Worm (Caenorhabditis elegans) whole organism, late embryonic: ENCODE data around the gene R160.10.

Source experiments
- C08G9.2 ChIP-seq: sonication (generic microtip); optimal IDR thresholded peaks from 2 replicates; lab custom pipeline; 2016; ENCODE audit warnings: mild to moderate bottlenecking, missing genetic modification characterization, moderate library complexity, missing compliant biosample characterization
- K02D7.2 ChIP-seq: sonication (generic microtip); optimal IDR thresholded peaks from 2 replicates; lab custom pipeline; 2017; ENCODE audit warnings: mild to moderate bottlenecking, missing genetic modification characterization, missing compliant biosample characterization
- K09A11.1 ChIP-seq: sonication (generic microtip); optimal IDR thresholded peaks from 2 replicates; lab custom pipeline; 2017; ENCODE audit warnings: antibody characterized with exemption, mild to moderate bottlenecking, missing genetic modification characterization, missing compliant biosample characterization; ENCODE audit not compliant: insufficient read depth
- T23F11.4 ChIP-seq: fragments of 200-800 bp; sonication (Bioruptor generic); optimal IDR thresholded peaks from 2 replicates; lab custom pipeline; 2018; ENCODE audit warnings: mild to moderate bottlenecking, missing genetic modification characterization, missing compliant biosample characterization
- ahr-1 ChIP-seq: sonication (generic microtip); optimal IDR thresholded peaks from 2 replicates; lab custom pipeline; 2016; ENCODE audit warnings: missing genetic modification characterization, missing compliant biosample characterization
- ceh-14 ChIP-seq: sonication (generic microtip); optimal IDR thresholded peaks from 2 replicates; lab custom pipeline; 2016; ENCODE audit warnings: missing genotype, missing genetic modification characterization, missing compliant biosample characterization
- ceh-18 ChIP-seq: sonication (generic microtip); optimal IDR thresholded peaks from 2 replicates; lab custom pipeline; 2016; ENCODE audit warnings: missing genetic modification characterization, missing compliant biosample characterization
- ceh-19 ChIP-seq: fragments of 200-800 bp; sonication (Bioruptor generic); optimal IDR thresholded peaks from 2 replicates; lab custom pipeline; 2018; ENCODE audit warnings: mild to moderate bottlenecking, missing genetic modification characterization, missing compliant biosample characterization
- ceh-22 ChIP-seq: sonication (generic microtip); optimal IDR thresholded peaks from 2 replicates; lab custom pipeline; 2017; ENCODE audit warnings: missing biosample characterization, missing genetic modification characterization
- ceh-45 ChIP-seq: fragments of 200-800 bp; sonication (Bioruptor generic); IDR thresholded peaks from 2 replicates; pipeline ENCODE4 v1.3.6; 2022; ENCODE audit warnings: missing genetic modification reagents, missing genetic modification characterization, missing compliant biosample characterization
- ceh-6 ChIP-seq: fragments of 200-800 bp; sonication (Bioruptor generic); optimal IDR thresholded peaks from 2 replicates; lab custom pipeline; 2018; ENCODE audit warnings: mild to moderate bottlenecking, missing genetic modification characterization, missing compliant biosample characterization
- dmd-4 ChIP-seq: sonication (generic microtip); optimal IDR thresholded peaks from 2 replicates; lab custom pipeline; 2016; ENCODE audit warnings: borderline replicate concordance, missing genetic modification characterization, missing compliant biosample characterization
- elt-2 ChIP-seq: sonication (generic microtip); optimal IDR thresholded peaks from 2 replicates; lab custom pipeline; 2016; ENCODE audit warnings: missing genetic modification reagents, missing genetic modification characterization, missing compliant biosample characterization
- elt-4 ChIP-seq: sonication (generic microtip); optimal IDR thresholded peaks from 2 replicates; lab custom pipeline; 2016; ENCODE audit warnings: missing genetic modification characterization, missing compliant biosample characterization
- ets-4 ChIP-seq: sonication (generic microtip); optimal IDR thresholded peaks from 2 replicates; lab custom pipeline; 2016; ENCODE audit warnings: missing genetic modification characterization, missing compliant biosample characterization
- eyg-1 ChIP-seq: sonication (generic microtip); optimal IDR thresholded peaks from 2 replicates; lab custom pipeline; 2016; ENCODE audit warnings: missing genotype, missing genetic modification characterization, missing compliant biosample characterization
- fkh-10 ChIP-seq: fragments of 150-350 bp; optimal IDR thresholded peaks from 2 replicates; lab custom pipeline; 2014; ENCODE audit warnings: missing biosample characterization, missing genetic modification reagents, missing genetic modification characterization
- fkh-6 ChIP-seq: sonication (generic microtip); optimal IDR thresholded peaks from 2 replicates; lab custom pipeline; 2016; ENCODE audit warnings: missing genetic modification characterization, missing compliant biosample characterization
- hlh-13 ChIP-seq: fragments of 200-800 bp; sonication (Bioruptor generic); optimal IDR thresholded peaks from 2 replicates; lab custom pipeline; 2018; ENCODE audit warnings: mild to moderate bottlenecking, missing genetic modification characterization, missing compliant biosample characterization
- hlh-30 ChIP-seq: sonication (generic microtip); optimal IDR thresholded peaks from 2 replicates; lab custom pipeline; 2017; ENCODE audit warnings: antibody characterized with exemption, missing genetic modification characterization, missing compliant biosample characterization; ENCODE audit not compliant: insufficient read depth
- hlh-6 ChIP-seq: sonication (generic microtip); optimal IDR thresholded peaks from 2 replicates; lab custom pipeline; 2016; ENCODE audit warnings: missing genotype, missing genetic modification characterization, missing compliant biosample characterization
- hlh-8 ChIP-seq: sonication (generic microtip); optimal IDR thresholded peaks from 2 replicates; lab custom pipeline; 2016; ENCODE audit warnings: missing genotype, missing genetic modification characterization, missing compliant biosample characterization
- lim-6 ChIP-seq: sonication (generic microtip); optimal IDR thresholded peaks from 2 replicates; lab custom pipeline; 2016; ENCODE audit warnings: missing genetic modification characterization, missing compliant biosample characterization
- madf-2 ChIP-seq: sonication (generic microtip); optimal IDR thresholded peaks from 2 replicates; lab custom pipeline; 2017; ENCODE audit warnings: missing genetic modification characterization, missing compliant biosample characterization
- mec-3 ChIP-seq: sonication (generic microtip); optimal IDR thresholded peaks from 2 replicates; lab custom pipeline; 2016; ENCODE audit warnings: borderline replicate concordance, missing genetic modification characterization, missing compliant biosample characterization
- nhr-232 ChIP-seq: sonication (generic microtip); optimal IDR thresholded peaks from 2 replicates; lab custom pipeline; 2016; ENCODE audit warnings: missing genetic modification characterization, missing compliant biosample characterization
- odd-2 ChIP-seq: sonication (generic microtip); optimal IDR thresholded peaks from 2 replicates; lab custom pipeline; 2017; ENCODE audit warnings: antibody characterized with exemption, mild to moderate bottlenecking, missing genetic modification characterization, missing compliant biosample characterization
- pag-3 ChIP-seq: sonication (generic microtip); optimal IDR thresholded peaks from 2 replicates; lab custom pipeline; 2016; ENCODE audit warnings: missing compliant biosample characterization, missing genetic modification characterization, borderline replicate concordance
- pat-9 ChIP-seq: fragments of 200-800 bp; sonication (Bioruptor generic); optimal IDR thresholded peaks from 2 replicates; lab custom pipeline; 2018; ENCODE audit warnings: mild to moderate bottlenecking, missing genetic modification characterization, moderate library complexity, missing compliant biosample characterization
- pha-2 ChIP-seq: sonication (generic microtip); optimal IDR thresholded peaks from 2 replicates; lab custom pipeline; 2017; ENCODE audit warnings: mild to moderate bottlenecking, missing genetic modification characterization, missing compliant biosample characterization
- pros-1 ChIP-seq: fragments of 150-350 bp; optimal IDR thresholded peaks from 2 replicates; lab custom pipeline; 2014; ENCODE audit warnings: missing biosample characterization, missing genetic modification reagents, missing genetic modification characterization
- tbx-7 ChIP-seq: sonication (generic microtip); optimal IDR thresholded peaks from 2 replicates; lab custom pipeline; 2016; ENCODE audit warnings: missing genotype, missing genetic modification characterization, missing compliant biosample characterization
- ttx-3 ChIP-seq: sonication (generic microtip); optimal IDR thresholded peaks from 2 replicates; lab custom pipeline; 2016; ENCODE audit warnings: missing genetic modification reagents, missing genetic modification characterization, missing compliant biosample characterization
- unc-42 ChIP-seq: sonication (generic microtip); optimal IDR thresholded peaks from 2 replicates; lab custom pipeline; 2016; ENCODE audit warnings: missing genotype, missing genetic modification characterization, missing compliant biosample characterization
- zip-5 ChIP-seq: sonication (generic microtip); optimal IDR thresholded peaks from 2 replicates; lab custom pipeline; 2016; ENCODE audit warnings: missing genetic modification characterization, missing compliant biosample characterization
- ztf-16 ChIP-seq: sonication (generic microtip); optimal IDR thresholded peaks from 2 replicates; lab custom pipeline; 2017; ENCODE audit warnings: missing genetic modification characterization, missing compliant biosample characterization

Gene R160.10

DNA sequence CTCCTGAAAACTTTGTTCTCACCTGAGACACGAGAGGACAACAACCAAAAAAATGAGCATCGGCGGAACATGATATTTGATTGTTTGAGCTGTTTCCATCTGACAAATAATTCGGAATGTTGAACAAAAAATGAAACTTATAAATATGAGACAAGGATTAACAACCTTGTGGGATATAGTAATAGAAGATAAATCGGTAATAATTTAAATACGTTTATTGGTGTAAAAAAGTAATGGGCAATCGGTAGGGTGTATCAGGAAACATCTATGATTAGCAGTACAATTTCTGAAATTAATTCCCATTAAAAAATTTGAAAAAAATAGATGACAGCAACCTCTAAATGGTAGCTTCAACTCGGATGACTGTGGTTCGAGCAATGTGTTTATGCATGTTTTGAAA, at the start of gene R160.10:
Gene R160.10, minus strand, starts transcription at position 101 of the 400 bp plus-strand sequence.
- TF ChIP-seq fkh-6 (no peak), ceh-18 (tag; lab: Kevin White, UChicago) (no peak), eyg-1 (tag; lab: Kevin White, UChicago) (no peak), hlh-8 (no peak), madf-2 (tag; lab: Kevin White, UChicago) (no peak), K09A11.1 (no peak), C08G9.2 (tag; lab: Kevin White, UChicago) (no peak), ets-4 (no peak), elt-4 (tag; lab: Kevin White, UChicago) (no peak)

DNA sequence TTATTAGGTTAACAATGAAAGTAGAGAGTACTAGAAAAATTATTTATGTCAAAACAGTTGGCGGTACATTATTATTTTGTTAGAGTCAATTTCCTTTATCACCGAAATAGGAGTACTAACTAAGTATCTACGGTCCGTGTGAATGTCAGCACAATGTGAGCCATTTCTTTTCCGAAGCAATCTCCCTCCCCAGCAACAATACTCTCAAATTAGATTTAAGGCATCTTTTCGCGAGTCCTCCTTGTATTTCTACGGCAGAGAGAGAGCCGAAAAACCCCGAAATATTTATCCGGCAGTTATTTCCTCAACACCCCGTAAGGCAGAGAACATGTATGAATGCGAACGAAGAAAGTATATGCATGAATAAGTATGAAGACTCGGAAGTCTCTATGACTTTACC, 48.0 kb upstream of the R160.10 start:
- TF ChIP-seq ceh-19 (GFP tag; lab: Kevin White, UChicago), result no peak
- TF ChIP-seq unc-42 (tag; lab: Kevin White, UChicago), result peak; percentile 65
- TF ChIP-seq hlh-13 (GFP tag; lab: Kevin White, UChicago), result no peak
- no peak for TF ChIP-seq madf-2 (tag; lab: Kevin White, UChicago)
- no peak for TF ChIP-seq hlh-30 (tag; lab: Kevin White, UChicago)

DNA sequence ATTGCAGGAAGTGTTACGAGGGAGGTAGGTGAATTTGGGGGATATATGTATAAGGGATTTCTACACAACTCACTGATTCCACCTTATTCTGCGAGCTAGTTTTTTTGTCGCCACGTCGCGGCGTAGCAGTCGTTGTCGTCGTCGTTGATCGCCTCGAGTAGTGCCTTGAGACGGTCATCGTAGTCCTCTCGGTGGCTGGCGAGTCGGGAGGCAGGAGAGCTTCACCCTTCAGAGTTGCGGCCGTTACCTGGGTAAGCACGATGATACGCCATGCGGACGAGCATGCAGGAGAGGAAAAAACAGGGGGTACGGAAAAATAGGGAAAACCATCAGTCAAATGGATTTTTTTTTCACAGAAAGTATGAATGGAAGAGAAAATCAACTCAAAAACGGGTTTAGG, 45.9 kb upstream of the R160.10 start:
- TF ChIP-seq ceh-22 (no peak), ztf-16 (tag; lab: Kevin White, UChicago) (no peak), ceh-18 (tag; lab: Kevin White, UChicago) (no peak), elt-2 (tag; lab: Kevin White, UChicago) (no peak), ceh-45 (GFP tag; lab: Robert Waterston, UW) (no peak), dmd-4 (no peak), ceh-19 (GFP tag; lab: Kevin White, UChicago) (no peak)

DNA sequence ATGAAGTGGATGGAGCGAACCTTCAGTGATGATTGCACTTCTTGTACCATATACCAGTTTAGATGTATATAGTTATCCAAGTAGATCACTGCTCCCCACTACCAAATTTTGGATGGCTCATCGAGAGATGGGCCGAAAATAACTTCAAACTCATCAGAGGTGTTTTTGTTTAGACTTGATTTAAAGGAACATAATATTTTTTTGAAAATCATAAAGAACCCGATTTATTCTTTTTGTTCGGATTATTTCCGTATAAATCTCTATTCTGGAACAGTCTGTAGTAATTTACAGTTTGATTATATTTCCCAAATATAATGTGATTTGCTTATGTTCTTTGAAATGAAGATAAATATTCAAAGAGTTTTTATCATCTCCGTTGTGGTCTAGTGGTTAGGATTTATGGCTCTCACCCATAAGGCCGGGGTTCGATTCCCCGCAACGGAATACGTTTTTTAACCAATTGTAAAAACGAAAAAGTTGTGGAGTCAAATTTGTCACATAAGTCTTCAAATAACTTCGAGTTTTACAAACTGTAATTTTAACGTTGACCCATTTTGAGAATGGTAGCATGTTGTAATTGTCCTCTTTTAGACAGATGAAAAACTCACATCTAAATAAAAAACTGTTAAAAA, 43.1 kb upstream of the R160.10 start:
- TF ChIP-seq elt-4 (tag; lab: Kevin White, UChicago), result no peak
- TF ChIP-seq odd-2, result no peak
- no peak for TF ChIP-seq pha-2
- TF ChIP-seq ceh-22, result no peak
- no peak for TF ChIP-seq T23F11.4 (GFP tag; lab: Kevin White, UChicago)
- TF ChIP-seq ceh-6 (GFP tag; lab: Kevin White, UChicago), result no peak
- no peak for TF ChIP-seq ceh-45 (GFP tag; lab: Robert Waterston, UW)
- TF ChIP-seq pat-9 (tag; lab: Kevin White, UChicago), result no peak
- TF ChIP-seq pros-1 (tag; lab: Kevin White, UChicago), result no peak
- no peak for TF ChIP-seq ceh-14
- TF ChIP-seq ttx-3, result no peak
- no peak for TF ChIP-seq ets-4
- no peak for TF ChIP-seq ceh-19 (GFP tag; lab: Kevin White, UChicago)
- no peak for TF ChIP-seq lim-6 (tag; lab: Kevin White, UChicago)
- no peak for TF ChIP-seq ahr-1
- TF ChIP-seq pag-3 (tag; lab: Kevin White, UChicago), result no peak
- no peak for TF ChIP-seq hlh-8
- TF ChIP-seq tbx-7, result no peak
- no peak for TF ChIP-seq ceh-18 (tag; lab: Kevin White, UChicago)
- TF ChIP-seq, all 69 proteins: peak for 0

DNA sequence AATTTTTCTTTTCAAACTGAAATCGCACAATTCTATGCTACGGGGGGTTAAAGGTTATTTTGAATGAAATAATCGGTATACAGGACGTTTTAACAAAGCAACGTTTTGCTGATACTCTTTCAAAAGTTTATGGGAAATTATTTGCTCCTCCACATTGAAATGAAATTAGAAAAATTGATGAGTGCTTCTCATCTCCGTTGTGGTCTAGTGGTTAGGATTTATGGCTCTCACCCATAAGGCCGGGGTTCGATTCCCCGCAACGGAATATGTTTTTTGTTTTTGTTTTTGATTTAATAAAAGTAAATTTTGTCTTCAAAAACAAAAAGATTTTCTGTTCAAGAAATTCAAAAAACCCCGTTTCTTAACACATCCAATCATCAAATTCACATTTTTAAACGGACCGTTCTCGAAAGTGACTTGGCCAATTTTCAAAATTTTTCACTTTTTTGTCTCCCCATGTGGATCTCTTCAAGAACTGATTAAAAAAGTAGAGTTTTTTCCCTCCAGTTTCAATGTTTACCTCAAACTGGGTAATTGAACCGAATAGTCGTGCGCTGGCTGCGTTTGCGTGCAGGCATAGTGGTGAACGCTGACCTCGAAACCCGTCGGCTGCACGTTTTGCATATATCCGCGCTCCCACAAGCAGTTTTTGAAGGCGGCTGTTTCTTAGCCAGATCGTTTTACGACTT, 42.4 kb upstream of the R160.10 start:
- TF ChIP-seq lim-6 (tag; lab: Kevin White, UChicago), result no peak
- no peak for TF ChIP-seq odd-2
- TF ChIP-seq ceh-14, result no peak
- no peak for TF ChIP-seq ttx-3
- no peak for TF ChIP-seq K02D7.2
- TF ChIP-seq elt-2 (tag; lab: Kevin White, UChicago), result no peak
- TF ChIP-seq hlh-6 (tag; lab: Kevin White, UChicago), result no peak
- TF ChIP-seq ceh-45 (GFP tag; lab: Robert Waterston, UW), result no peak
- no peak for TF ChIP-seq zip-5
- no peak for TF ChIP-seq fkh-10 (GFP tag; lab: Kevin White, UChicago)
- no peak for TF ChIP-seq ceh-22
- no peak for TF ChIP-seq mec-3 (tag; lab: Kevin White, UChicago)
- no peak for TF ChIP-seq ahr-1
- no peak for TF ChIP-seq nhr-232 (tag; lab: Kevin White, UChicago)
